Worm (Caenorhabditis elegans) whole organism, young adult: ENCODE data around the gene F16G10.9.

Experiments used
- B0019.2 ChIP-seq: fragments of 200-800 bp; sonication (Bioruptor generic); conservative IDR thresholded peaks from 2 replicates; pipeline ENCODE4 v1.3.6; 2022; ENCODE audit warnings: missing genetic modification reagents, missing genetic modification characterization, missing compliant biosample characterization
- T26A5.8 ChIP-seq: sonication (generic microtip); optimal IDR thresholded peaks from 2 replicates; lab custom pipeline; 2016; ENCODE audit warnings: missing genetic modification characterization, missing compliant biosample characterization
- ZK185.1 ChIP-seq: sonication (generic microtip); optimal IDR thresholded peaks from 2 replicates; lab custom pipeline; 2016; ENCODE audit warnings: mild to moderate bottlenecking, missing genetic modification characterization, missing compliant biosample characterization; ENCODE audit not compliant: poor library complexity, severe bottlenecking
- atf-7 ChIP-seq: sonication (generic microtip); optimal IDR thresholded peaks from 2 replicates; lab custom pipeline; 2017; ENCODE audit warnings: mild to moderate bottlenecking, missing genetic modification characterization, missing compliant biosample characterization
- bed-2 ChIP-seq: fragments of 200-800 bp; sonication (Bioruptor generic); IDR thresholded peaks from 2 replicates; pipeline ENCODE4 v1.3.6; 2022; ENCODE audit warnings: missing genetic modification reagents, missing genetic modification characterization, missing compliant biosample characterization
- cebp-1 ChIP-seq, 2 experiments: fragments of 200-800 bp in 1 of 2; sonication (Bioruptor generic) in 1 of 2; sonication (generic microtip) in 1 of 2; IDR thresholded peaks in 1 of 2; optimal IDR thresholded peaks in 1 of 2; 2 replicates each; pipeline versions ENCODE4 v1.3.6 to Lab custom; 2017 to 2022; ENCODE audit warnings: missing compliant biosample characterization in 2 of 2, missing genetic modification characterization in 2 of 2, mild to moderate bottlenecking in 1 of 2, missing genetic modification reagents in 1 of 2, moderate library complexity in 1 of 2
- ceh-40 ChIP-seq: fragments of 200-800 bp; sonication (Bioruptor generic); IDR thresholded peaks from 2 replicates; pipeline ENCODE4 v1.3.6; 2022; ENCODE audit warnings: missing genetic modification characterization, missing compliant biosample characterization
- dox-1 ChIP-seq: fragments of 200-800 bp; sonication (Bioruptor generic); IDR thresholded peaks from 2 replicates; pipeline ENCODE4 v1.3.6; 2022; ENCODE audit warnings: missing genetic modification reagents, missing genetic modification characterization, missing compliant biosample characterization
- fkh-3 ChIP-seq: sonication (generic microtip); optimal IDR thresholded peaks from 2 replicates; lab custom pipeline; 2016; ENCODE audit warnings: mild to moderate bottlenecking, missing genetic modification characterization, missing compliant biosample characterization
- him-1 ChIP-seq: sonication (generic microtip); optimal IDR thresholded peaks from 2 replicates; lab custom pipeline; 2016; ENCODE audit warnings: missing genotype, missing genetic modification reagents, missing genetic modification characterization, missing compliant biosample characterization
- hmg-1.2 ChIP-seq: fragments of 200-800 bp; sonication (Bioruptor generic); IDR thresholded peaks from 2 replicates; pipeline ENCODE4 v1.3.6; 2022; ENCODE audit warnings: missing genetic modification reagents, missing genetic modification characterization, missing compliant biosample characterization
- lin-26 ChIP-seq: fragments of 200-800 bp; sonication (Bioruptor generic); IDR thresholded peaks from 2 replicates; pipeline ENCODE4 v1.3.6; 2022; ENCODE audit warnings: missing genetic modification reagents, missing genetic modification characterization, missing compliant biosample characterization
- madf-3 ChIP-seq: fragments of 200-800 bp; sonication (Bioruptor generic); IDR thresholded peaks from 2 replicates; pipeline ENCODE4 v1.3.6; 2022; ENCODE audit warnings: missing genetic modification reagents, missing genetic modification characterization, missing compliant biosample characterization
- mes-4 ChIP-seq: sonication (generic microtip); optimal IDR thresholded peaks from 2 replicates; lab custom pipeline; 2016; ENCODE audit warnings: missing genotype, missing genetic modification characterization, missing compliant biosample characterization
- nhr-80 ChIP-seq: sonication (generic microtip); optimal IDR thresholded peaks from 2 replicates; lab custom pipeline; 2016; ENCODE audit warnings: missing genetic modification characterization, missing compliant biosample characterization
- snpc-1.1 ChIP-seq: sonication (generic microtip); optimal IDR thresholded peaks from 2 replicates; lab custom pipeline; 2017; ENCODE audit warnings: missing genetic modification characterization, mild to moderate bottlenecking, missing compliant biosample characterization, antibody characterized with exemption, moderate library complexity, missing genotype, missing genetic modification reagents; ENCODE audit not compliant: insufficient read depth
- snpc-4 ChIP-seq, 5 experiments: fragments of 150-350 bp in 1 of 5; sonication (generic microtip) in 4 of 5; optimal IDR thresholded peaks; 2 replicates each; lab custom pipeline; 2014 to 2018; ENCODE audit warnings: missing genetic modification characterization in 5 of 5, missing biosample characterization in 3 of 5, antibody characterized with exemption in 2 of 5, mild to moderate bottlenecking in 2 of 5, missing compliant biosample characterization in 2 of 5, missing genotype in 2 of 5, moderate library complexity in 2 of 5, missing genetic modification reagents in 1 of 5
- tbp1 ChIP-seq: fragments of 200-800 bp; sonication (Bioruptor generic); optimal IDR thresholded peaks from 2 replicates; lab custom pipeline; 2018; ENCODE audit warnings: mild to moderate bottlenecking, missing genetic modification characterization, missing compliant biosample characterization
- unc-62 ChIP-seq: fragments of 150-350 bp; optimal IDR thresholded peaks from 2 replicates; lab custom pipeline; 2014; ENCODE audit warnings: missing biosample characterization, missing genetic modification reagents, missing genetic modification characterization
- ztf-28 ChIP-seq: fragments of 200-800 bp; sonication (Bioruptor generic); IDR thresholded peaks from 2 replicates; pipeline ENCODE4 v1.3.6; 2022; ENCODE audit warnings: missing genetic modification reagents, missing genetic modification characterization, missing compliant biosample characterization

The F16G10.9 gene

DNA sequence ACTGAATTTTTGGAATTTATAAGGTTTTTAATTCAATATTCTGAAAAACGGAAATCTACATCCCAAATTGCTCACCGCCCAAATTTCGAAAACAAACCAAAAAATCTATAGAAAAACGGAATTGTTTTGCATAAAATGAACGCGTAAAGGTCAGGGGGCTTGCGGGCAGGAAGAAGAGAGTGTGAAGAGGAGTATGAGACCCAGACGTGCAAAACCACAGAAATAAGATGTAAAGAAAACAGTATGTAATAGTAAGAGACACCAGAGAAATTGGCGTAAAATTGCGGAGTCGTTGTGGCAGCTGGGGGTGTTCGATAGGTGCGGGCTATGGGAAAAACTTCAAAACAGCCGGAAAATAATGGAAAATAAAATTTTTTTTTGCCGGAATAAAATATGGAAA is 44.4 kb downstream of the F16G10.9 start:
- TF ChIP-seq hmg-1.2 (GFP tag; lab: Robert Waterston, UW) = peak; percentile 47; the same call in 1 of the 2 replicates
- no peak for TF ChIP-seq T26A5.8

DNA sequence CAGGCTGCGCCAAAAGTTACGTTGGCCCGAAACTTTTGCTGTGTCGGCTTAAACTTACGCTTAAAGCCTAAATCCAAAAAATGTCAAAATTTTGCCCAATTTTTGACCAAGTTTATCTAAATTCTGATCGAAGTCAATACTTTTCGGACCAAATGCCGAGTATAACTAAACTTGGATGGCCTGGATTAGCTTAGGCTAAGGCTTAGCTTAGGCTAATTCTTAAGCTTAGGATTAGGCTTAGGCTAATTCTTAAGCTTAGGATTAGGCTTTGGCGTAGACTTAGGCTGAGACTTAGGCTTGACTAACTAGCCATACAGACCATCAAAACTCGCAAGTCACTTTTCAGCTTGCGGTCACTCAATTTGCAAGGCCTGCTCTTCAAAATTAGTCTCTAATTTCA is 49.2 kb downstream of the F16G10.9 start:
- no peak for TF ChIP-seq madf-3 (GFP tag; lab: Robert Waterston, UW)
- TF ChIP-seq ztf-28 = no peak
- no peak for TF ChIP-seq unc-62 (GFP tag; lab: Kevin White, UChicago)
- TF ChIP-seq ceh-40 (GFP tag; lab: Robert Waterston, UW) = no peak
- no peak for TF ChIP-seq ZK185.1 (tag; lab: Kevin White, UChicago)
- TF ChIP-seq him-1 (tag; lab: Kevin White, UChicago) = no peak
- TF ChIP-seq tbp1 (GFP tag; lab: Kevin White, UChicago) = no peak
- no peak for TF ChIP-seq B0019.2 (GFP tag; lab: Robert Waterston, UW)
- no peak for TF ChIP-seq fkh-3 (tag; lab: Kevin White, UChicago)

DNA sequence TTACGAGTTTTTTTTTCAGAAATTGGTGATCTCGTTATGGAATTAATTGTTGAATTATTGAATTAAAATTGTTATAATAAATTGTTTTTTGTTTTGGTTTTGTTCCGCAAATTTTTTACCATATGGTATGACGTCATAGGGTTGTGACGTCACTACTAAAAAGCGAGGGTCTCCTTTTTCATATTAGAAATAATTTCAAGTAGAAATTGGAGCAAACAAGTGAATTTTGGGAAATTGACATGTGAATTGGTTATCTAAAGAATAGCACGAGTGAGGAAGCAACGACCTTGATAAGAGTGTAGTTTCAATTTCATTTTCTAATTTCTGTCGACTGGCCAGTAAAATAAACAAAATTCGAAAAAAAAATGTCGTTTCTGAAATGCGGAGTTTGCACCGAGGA is 49.8 kb downstream of the F16G10.9 start, which contains the start of gene F43C11.7:
TSS of gene F43C11.7 (plus strand) at position 326 of the 400 bp plus-strand sequence.
- TF ChIP-seq snpc-4 (GFP tag; optimal IDR thresholded peaks at IDR 0.05; lab: Kevin White, UChicago) (no peak), snpc-4 (tag; optimal IDR thresholded peaks at IDR 0.05; lab: Kevin White, UChicago) (no peak), nhr-80 (peak; percentile 84), cebp-1 (GFP tag; IDR thresholded peaks at IDR 0.05; lab: Robert Waterston, UW) (no peak), cebp-1 (tag; optimal IDR thresholded peaks at IDR 0.05; lab: Kevin White, UChicago) (peak; percentile 27), snpc-1.1 (tag; lab: Kevin White, UChicago) (no peak), B0019.2 (GFP tag; lab: Robert Waterston, UW) (no peak), atf-7 (peak; percentile 87), lin-26 (GFP tag; lab: Robert Waterston, UW) (no peak), bed-2 (GFP tag; lab: Robert Waterston, UW) (no peak), dox-1 (GFP tag; lab: Robert Waterston, UW) (no peak), mes-4 (tag; lab: Kevin White, UChicago) (no peak), unc-62 (GFP tag; lab: Kevin White, UChicago) (peak; percentile 37)
